Fruit fly (Drosophila melanogaster) whole organism, prepupa: ENCODE results near the gene CG13671.

Experiments
- Blimp-1 ChIP-seq: fragments of 200-800 bp; sonication (Bioruptor generic); optimal IDR thresholded peaks from 3 replicates; lab custom pipeline; 2017; ENCODE audit warnings: missing biosample characterization, missing genetic modification characterization, mild to moderate bottlenecking, moderate library complexity, missing genetic modification reagents
- CG10631 ChIP-seq: fragments of 200-800 bp; sonication (Bioruptor generic); optimal IDR thresholded peaks from 2 replicates; lab custom pipeline; 2016; ENCODE audit warnings: missing biosample characterization, missing genetic modification characterization
- CG10669 ChIP-seq: fragments of 200-800 bp; sonication (Bioruptor generic); optimal IDR thresholded peaks from 3 replicates; lab custom pipeline; 2018; ENCODE audit warnings: missing biosample characterization, mild to moderate bottlenecking, missing genetic modification characterization, moderate library complexity
- CG11294 ChIP-seq: fragments of 200-800 bp; sonication (Bioruptor generic); IDR thresholded peaks from 2 replicates; pipeline ENCODE4 v1.3.6; 2022; ENCODE audit warnings: missing biosample characterization, missing genetic modification characterization
- CG11762 ChIP-seq: fragments of 200-800 bp; sonication (Bioruptor generic); optimal IDR thresholded peaks from 3 replicates; lab custom pipeline; 2016; ENCODE audit warnings: missing biosample characterization, missing genetic modification characterization; ENCODE audit not compliant: insufficient read depth
- CG11902 ChIP-seq: fragments of 200-800 bp; sonication (Bioruptor generic); optimal IDR thresholded peaks from 3 replicates; lab custom pipeline; 2016; ENCODE audit warnings: missing biosample characterization, missing genetic modification characterization
- CG15336 ChIP-seq: fragments of 200-800 bp; sonication (Bioruptor generic); IDR thresholded peaks from 2 replicates; pipeline ENCODE4 v1.3.6; 2022; ENCODE audit warnings: missing biosample characterization, missing genetic modification characterization
- CG1621 ChIP-seq: fragments of 200-800 bp; sonication (Bioruptor generic); optimal IDR thresholded peaks from 3 replicates; lab custom pipeline; 2018; ENCODE audit warnings: missing biosample characterization, mild to moderate bottlenecking, missing genetic modification characterization
- CG16779 ChIP-seq: fragments of 200-800 bp; sonication (Bioruptor generic); optimal IDR thresholded peaks from 3 replicates; lab custom pipeline; 2017; ENCODE audit warnings: missing biosample characterization, mild to moderate bottlenecking, missing genetic modification characterization
- CG3032 ChIP-seq: fragments of 200-800 bp; optimal IDR thresholded peaks from 2 replicates; lab custom pipeline; 2019; ENCODE audit warnings: missing biosample characterization, mild to moderate bottlenecking, missing genetic modification characterization, moderate library complexity
- CG31627 ChIP-seq: fragments of 200-800 bp; sonication (Bioruptor generic); optimal IDR thresholded peaks from 3 replicates; lab custom pipeline; 2016; ENCODE audit warnings: missing biosample characterization, missing genetic modification characterization
- CG32006 ChIP-seq: fragments of 200-800 bp; sonication (Bioruptor generic); optimal IDR thresholded peaks from 3 replicates; lab custom pipeline; 2017; ENCODE audit warnings: missing biosample characterization, mild to moderate bottlenecking, missing genetic modification characterization
- CG34406 ChIP-seq: fragments of 200-800 bp; sonication (Bioruptor generic); optimal IDR thresholded peaks from 3 replicates; lab custom pipeline; 2016; ENCODE audit warnings: missing biosample characterization, missing genetic modification characterization
- CG3919 ChIP-seq: fragments of 200-800 bp; sonication (Bioruptor generic); optimal IDR thresholded peaks from 3 replicates; lab custom pipeline; 2016; ENCODE audit warnings: missing biosample characterization, missing genetic modification characterization
- CG4318 ChIP-seq: fragments of 200-800 bp; sonication (Bioruptor generic); optimal IDR thresholded peaks from 3 replicates; lab custom pipeline; 2017; ENCODE audit warnings: missing biosample characterization, mild to moderate bottlenecking, missing genetic modification characterization
- CG6163 ChIP-seq: fragments of 200-800 bp; sonication (Bioruptor generic); IDR thresholded peaks from 3 replicates; pipeline ENCODE4 v1.3.6; 2022; ENCODE audit warnings: missing biosample characterization, missing genetic modification characterization
- CG6276 ChIP-seq: fragments of 200-800 bp; sonication (Bioruptor generic); optimal IDR thresholded peaks from 2 replicates; lab custom pipeline; 2017; ENCODE audit warnings: missing biosample characterization, mild to moderate bottlenecking, missing genetic modification characterization
- CG6792 ChIP-seq: fragments of 200-800 bp; sonication (Bioruptor generic); optimal IDR thresholded peaks from 3 replicates; lab custom pipeline; 2016; ENCODE audit warnings: missing biosample characterization, missing genetic modification characterization
- CG6808 ChIP-seq: fragments of 200-800 bp; sonication (Bioruptor generic); optimal IDR thresholded peaks from 3 replicates; lab custom pipeline; 2017; ENCODE audit warnings: missing biosample characterization, missing genetic modification characterization, mild to moderate bottlenecking, moderate library complexity, missing genetic modification reagents
- CG6854 ChIP-seq: fragments of 200-800 bp; sonication (Bioruptor generic); optimal IDR thresholded peaks from 2 replicates; lab custom pipeline; 2017; ENCODE audit warnings: missing biosample characterization, mild to moderate bottlenecking, missing genetic modification characterization
- CG7368 ChIP-seq: fragments of 200-800 bp; sonication (Bioruptor generic); optimal IDR thresholded peaks from 3 replicates; lab custom pipeline; 2016; ENCODE audit warnings: missing biosample characterization, missing genetic modification characterization
- CG8119 ChIP-seq: fragments of 200-800 bp; sonication (Bioruptor generic); IDR thresholded peaks from 3 replicates; pipeline ENCODE4 v1.3.6; 2022; ENCODE audit warnings: missing biosample characterization, missing genetic modification characterization
- CG8319 ChIP-seq: fragments of 200-800 bp; sonication (Bioruptor generic); optimal IDR thresholded peaks from 3 replicates; lab custom pipeline; 2016; ENCODE audit warnings: missing biosample characterization, missing genetic modification characterization
- CG8632 ChIP-seq: fragments of 200-800 bp; sonication (Bioruptor generic); optimal IDR thresholded peaks from 3 replicates; lab custom pipeline; 2016; ENCODE audit warnings: missing biosample characterization, missing genetic modification characterization
- CG9139 ChIP-seq: fragments of 200-800 bp; sonication (Bioruptor generic); optimal IDR thresholded peaks from 3 replicates; lab custom pipeline; 2017; ENCODE audit warnings: missing biosample characterization, mild to moderate bottlenecking, missing genetic modification characterization
- Eip78C ChIP-seq: fragments of 200-800 bp; sonication (Bioruptor generic); peaks from one replicate; lab custom pipeline; 2016; ENCODE audit warnings: missing biosample characterization, missing genetic modification characterization
- Eip93F ChIP-seq: fragments of 200-800 bp; sonication (Bioruptor generic); optimal IDR thresholded peaks from 2 replicates; lab custom pipeline; 2016; ENCODE audit warnings: missing biosample characterization, mild to moderate bottlenecking, missing genetic modification characterization
- Ets21C ChIP-seq: fragments of 200-800 bp; sonication (Bioruptor generic); optimal IDR thresholded peaks from 3 replicates; lab custom pipeline; 2016; ENCODE audit warnings: missing biosample characterization, missing genetic modification characterization
- Hr38 ChIP-seq: sonication (Bioruptor generic); optimal IDR thresholded peaks from 2 replicates; lab custom pipeline; 2016; ENCODE audit warnings: missing biosample characterization, missing genetic modification characterization
- Hr39 ChIP-seq: fragments of 200-800 bp; sonication (Bioruptor generic); optimal IDR thresholded peaks from 2 replicates; lab custom pipeline; 2016; ENCODE audit warnings: missing biosample characterization, missing genetic modification characterization
- Lpt ChIP-seq: fragments of 200-800 bp; sonication (Bioruptor generic); optimal IDR thresholded peaks from 3 replicates; lab custom pipeline; 2016; ENCODE audit warnings: missing biosample characterization, missing genetic modification characterization
- Met ChIP-seq: fragments of 200-800 bp; sonication (Bioruptor generic); optimal IDR thresholded peaks from 3 replicates; lab custom pipeline; 2016; ENCODE audit warnings: missing biosample characterization, missing genetic modification characterization
- OdsH ChIP-seq: fragments of 200-800 bp; sonication (Bioruptor generic); optimal IDR thresholded peaks from 3 replicates; lab custom pipeline; 2016; ENCODE audit warnings: missing biosample characterization, missing genetic modification characterization
- Sox102F ChIP-seq: fragments of 200-800 bp; sonication (Bioruptor generic); optimal IDR thresholded peaks from 2 replicates; lab custom pipeline; 2016; ENCODE audit warnings: missing biosample characterization, mild to moderate bottlenecking, missing genetic modification characterization
- Sox14 ChIP-seq: fragments of 200-800 bp; sonication (Bioruptor generic); optimal IDR thresholded peaks from 3 replicates; lab custom pipeline; 2016; ENCODE audit warnings: missing biosample characterization, missing genetic modification characterization
- achi ChIP-seq: fragments of 200-800 bp; sonication (Bioruptor generic); optimal IDR thresholded peaks from 3 replicates; lab custom pipeline; 2016; ENCODE audit warnings: missing biosample characterization, missing genetic modification characterization
- acj6 ChIP-seq: fragments of 200-800 bp; sonication (Bioruptor generic); optimal IDR thresholded peaks from 3 replicates; lab custom pipeline; 2016; ENCODE audit warnings: missing biosample characterization, missing genetic modification characterization
- dac ChIP-seq: fragments of 200-800 bp; sonication (Bioruptor generic); optimal IDR thresholded peaks from 2 replicates; lab custom pipeline; 2017; ENCODE audit warnings: missing biosample characterization, mild to moderate bottlenecking, missing genetic modification characterization
- eg ChIP-seq: fragments of 200-800 bp; sonication (Bioruptor generic); IDR thresholded peaks from 3 replicates; pipeline ENCODE4 v1.3.6; 2022; ENCODE audit warnings: missing biosample characterization, missing genetic modification characterization
- esn ChIP-seq: fragments of 200-800 bp; sonication (Bioruptor generic); optimal IDR thresholded peaks from 2 replicates; lab custom pipeline; 2016; ENCODE audit warnings: missing biosample characterization, mild to moderate bottlenecking, missing genetic modification characterization, moderate library complexity
- fd59A ChIP-seq: fragments of 200-800 bp; sonication (Bioruptor generic); optimal IDR thresholded peaks from 2 replicates; lab custom pipeline; 2017; ENCODE audit warnings: missing biosample characterization, mild to moderate bottlenecking, missing genetic modification characterization, missing genetic modification reagents
- fkh ChIP-seq: fragments of 200-800 bp; sonication (Bioruptor generic); optimal IDR thresholded peaks from 3 replicates; lab custom pipeline; 2017; ENCODE audit warnings: missing biosample characterization, mild to moderate bottlenecking, missing genetic modification characterization, moderate library complexity
- lz ChIP-seq: fragments of 200-800 bp; sonication (Bioruptor generic); optimal IDR thresholded peaks from 3 replicates; lab custom pipeline; 2016; ENCODE audit warnings: missing biosample characterization, missing genetic modification characterization
- net ChIP-seq: fragments of 200-800 bp; sonication (Bioruptor generic); optimal IDR thresholded peaks from 3 replicates; lab custom pipeline; 2016; ENCODE audit warnings: missing biosample characterization, missing genetic modification characterization
- spab ChIP-seq: fragments of 200-800 bp; sonication (Bioruptor generic); optimal IDR thresholded peaks from 2 replicates; lab custom pipeline; 2017; ENCODE audit warnings: missing biosample characterization, mild to moderate bottlenecking, missing genetic modification characterization, missing genetic modification reagents
- ss ChIP-seq, 2 experiments: fragments of 200-800 bp; sonication (Bioruptor generic); optimal IDR thresholded peaks; 2 replicates in 1 of 2; 3 replicates in 1 of 2; lab custom pipeline; 2017 to 2018; ENCODE audit warnings: mild to moderate bottlenecking in 2 of 2, missing biosample characterization in 2 of 2, missing genetic modification characterization in 2 of 2, moderate library complexity in 1 of 2
- topi ChIP-seq: fragments of 200-800 bp; sonication (Bioruptor generic); optimal IDR thresholded peaks from 3 replicates; lab custom pipeline; 2016; ENCODE audit warnings: missing biosample characterization, missing genetic modification characterization
- vri ChIP-seq: fragments of 200-800 bp; sonication (Bioruptor generic); optimal IDR thresholded peaks from 3 replicates; lab custom pipeline; 2016; ENCODE audit warnings: missing biosample characterization, mild to moderate bottlenecking, missing genetic modification characterization

Gene CG13671

DNA sequence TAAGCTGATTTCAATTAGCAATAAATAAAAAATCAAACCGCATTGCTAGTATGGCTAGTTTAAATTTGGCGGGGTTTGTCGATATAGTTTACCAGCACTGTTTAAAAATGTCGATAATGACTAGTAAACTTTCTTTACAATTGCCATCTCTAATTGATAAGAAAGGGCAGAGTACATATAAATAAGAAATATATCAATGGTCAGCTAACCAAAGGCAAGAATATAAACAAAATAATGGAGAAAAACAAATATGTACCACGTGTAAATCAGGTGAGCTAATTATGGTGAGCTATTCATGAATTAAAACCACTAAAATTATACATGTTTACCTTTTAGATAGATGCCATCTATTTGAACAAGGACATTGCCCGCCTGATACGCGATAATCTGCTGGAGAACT is 39.1 kb downstream of the CG13671 start, which contains the start of gene Pex2 (continued):
- no peak for TF ChIP-seq Hr38
- TF ChIP-seq CG7368: no peak
- no peak for TF ChIP-seq CG9139 (GFP tag; lab: Kevin White, UChicago)

DNA sequence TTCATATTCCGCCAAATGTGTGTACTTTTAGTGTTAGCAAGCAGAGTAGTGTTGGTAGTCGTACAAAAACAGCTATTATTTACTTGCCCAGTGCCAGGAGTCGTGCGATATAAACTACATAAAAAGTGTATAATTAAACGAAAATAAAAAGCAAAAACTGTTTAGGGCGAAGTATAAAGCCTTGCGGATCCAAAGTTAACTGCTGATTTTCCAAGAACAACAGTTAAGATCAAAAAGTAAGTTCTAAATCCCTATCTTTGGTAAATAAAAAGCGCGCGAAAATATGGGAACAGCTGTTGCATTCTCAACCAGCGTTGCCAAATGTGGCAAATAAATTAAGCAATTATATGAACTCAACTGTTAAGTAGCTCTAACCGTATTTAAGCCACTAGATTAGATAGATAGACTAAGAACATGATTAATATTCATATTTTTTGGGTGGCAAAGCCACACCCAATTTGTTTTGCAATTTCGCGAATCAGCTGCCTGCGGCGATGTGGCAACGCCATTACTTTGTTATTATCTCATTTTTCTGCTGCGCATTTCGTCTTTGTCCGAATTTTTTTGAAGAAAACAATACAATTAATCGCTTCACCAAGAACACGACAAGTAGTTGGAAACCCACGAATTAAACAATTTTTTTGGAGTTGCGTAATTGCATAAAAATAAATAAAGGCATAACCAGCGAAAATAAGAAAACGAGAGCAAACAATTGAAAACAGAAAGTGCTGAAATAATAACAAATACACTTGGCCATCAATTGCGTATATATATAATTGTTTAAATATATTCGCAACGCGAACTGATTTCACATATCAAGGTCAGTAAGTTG is 40.6 kb downstream of the CG13671 start, which contains the start of the genes Prim1 and CG7083:
Prim1 (plus strand) TSS at position 51 of the 832 bp plus-strand sequence.
CG7083 (plus strand) TSS at position 522 of the 832 bp plus-strand sequence.
- peak; percentile 69 for TF ChIP-seq Sox102F
- no peak for TF ChIP-seq dac
- peak; percentile 51 for TF ChIP-seq CG8319 (GFP tag; lab: Kevin White, UChicago)
- TF ChIP-seq CG8119 (GFP tag; lab: Robert Waterston, UW): 0 out of 3 replicates have a peak, but pooled peaks have one; percentile 16
- TF ChIP-seq CG34406 (GFP tag; lab: Kevin White, UChicago): peak; percentile 47
- TF ChIP-seq esn: peak; percentile 79
- no peak for TF ChIP-seq Hr38
- peak; percentile 57 for TF ChIP-seq CG3032 (tag; lab: Kevin White, UChicago)
- TF ChIP-seq CG10669: peak; percentile 55
- TF ChIP-seq spab: no peak
- no peak for TF ChIP-seq CG11294 (GFP tag; lab: Robert Waterston, UW)
- TF ChIP-seq CG1621: peak; percentile 7
- TF ChIP-seq Eip78C (GFP tag; lab: Kevin White, UChicago): peak; percentile 85
- TF ChIP-seq Hr39 (GFP tag; lab: Kevin White, UChicago): peak; percentile 73
- peak; percentile 67 for TF ChIP-seq topi (GFP tag; lab: Kevin White, UChicago)
- TF ChIP-seq CG6792 (GFP tag; lab: Kevin White, UChicago): peak; percentile 45
- peak; percentile 54 for TF ChIP-seq CG6808 (GFP tag; lab: Kevin White, UChicago)
- peak; percentile 68 for TF ChIP-seq CG10631 (GFP tag; lab: Kevin White, UChicago)
- TF ChIP-seq Sox14 (GFP tag; lab: Kevin White, UChicago): peak; percentile 95
- TF ChIP-seq CG6163 (GFP tag; lab: Robert Waterston, UW): no peak; the same call in 2 of the 3 replicates
- no peak for TF ChIP-seq eg
- TF ChIP-seq CG11902 (GFP tag; lab: Kevin White, UChicago): peak; percentile 1
- TF ChIP-seq vri: peak; percentile 93
- TF ChIP-seq CG15336 (GFP tag; lab: Robert Waterston, UW): peak; percentile 39; the same call in 1 of the 2 replicates
- TF ChIP-seq Blimp-1 (GFP tag; lab: Kevin White, UChicago): peak; percentile 1
- no peak for TF ChIP-seq CG4318 (GFP tag; lab: Kevin White, UChicago)
- TF ChIP-seq Eip93F (GFP tag; lab: Kevin White, UChicago): peak; percentile 18
- TF ChIP-seq Lpt: no peak
- no peak for TF ChIP-seq fd59A (GFP tag; lab: Kevin White, UChicago)
- peak; percentile 95 for TF ChIP-seq fkh
- TF ChIP-seq CG3919 (GFP tag; lab: Kevin White, UChicago): peak; percentile 63
- TF ChIP-seq ss (GFP tag; optimal IDR thresholded peaks at IDR 0.05; lab: Kevin White, UChicago): peak in 1 of 2 experiments; percentile 47
- TF ChIP-seq Ets21C (GFP tag; lab: Kevin White, UChicago): peak; percentile 52
- peak; percentile 5 for TF ChIP-seq CG6854
- peak; percentile 74 for TF ChIP-seq CG31627 (GFP tag; lab: Kevin White, UChicago)
- peak; percentile 57 for TF ChIP-seq achi
- peak; percentile 74 for TF ChIP-seq lz (GFP tag; lab: Kevin White, UChicago)
- peak; percentile 9 for TF ChIP-seq CG8632
- TF ChIP-seq net (GFP tag; lab: Kevin White, UChicago): peak; percentile 57
- no peak for TF ChIP-seq Met
- TF ChIP-seq CG32006 (GFP tag; lab: Kevin White, UChicago): peak; percentile 30
- TF ChIP-seq OdsH: peak; percentile 76
- TF ChIP-seq acj6: peak; percentile 65
- TF ChIP-seq CG6276 (GFP tag; lab: Kevin White, UChicago): no peak
- no peak for TF ChIP-seq CG16779 (tag; lab: Kevin White, UChicago)
- peak; percentile 60 for TF ChIP-seq CG11762
